Worm (Caenorhabditis elegans) whole organism, L2 larva: ENCODE results near the gene C16C8.11.

Experiments used
- C34F6.9 ChIP-seq: fragments of 150-350 bp; optimal IDR thresholded peaks from 2 replicates; lab custom pipeline; 2014; ENCODE audit warnings: missing biosample characterization, missing genetic modification characterization
- ZK546.5 ChIP-seq: sonication (generic microtip); optimal IDR thresholded peaks from 2 replicates; lab custom pipeline; 2017; ENCODE audit warnings: missing biosample characterization, missing genetic modification characterization
- alr-1 ChIP-seq: fragments of 150-350 bp; optimal IDR thresholded peaks from 2 replicates; lab custom pipeline; 2014; ENCODE audit warnings: missing biosample characterization, missing genetic modification characterization
- ama-1 ChIP-seq: fragments of 150-350 bp; optimal IDR thresholded peaks from 2 replicates; lab custom pipeline; 2018; ENCODE audit warnings: inconsistent platforms
- blmp-1 ChIP-seq: sonication (generic microtip); optimal IDR thresholded peaks from 2 replicates; lab custom pipeline; 2017; ENCODE audit warnings: missing genetic modification characterization, mild to moderate bottlenecking, missing compliant biosample characterization, antibody characterized with exemption, moderate library complexity; ENCODE audit not compliant: insufficient read depth
- ceh-16 ChIP-seq: fragments of 150-350 bp; optimal IDR thresholded peaks from 2 replicates; lab custom pipeline; 2014; ENCODE audit warnings: missing biosample characterization, missing genetic modification characterization
- crh-2 ChIP-seq: sonication (generic microtip); optimal IDR thresholded peaks from 2 replicates; lab custom pipeline; 2017; ENCODE audit warnings: missing biosample characterization, missing genetic modification characterization
- egl-27 ChIP-seq: sonication (generic microtip); optimal IDR thresholded peaks from 3 replicates; lab custom pipeline; 2017; ENCODE audit warnings: missing biosample characterization, missing genetic modification reagents, missing genetic modification characterization
- elt-1 ChIP-seq: fragments of 150-350 bp; optimal IDR thresholded peaks from 2 replicates; lab custom pipeline; 2014; ENCODE audit warnings: missing biosample characterization, missing genetic modification characterization
- elt-3 ChIP-seq: sonication (generic microtip); optimal IDR thresholded peaks from 2 replicates; lab custom pipeline; 2017; ENCODE audit warnings: missing biosample characterization, missing genetic modification characterization
- fos-1 ChIP-seq: fragments of 150-350 bp; optimal IDR thresholded peaks from 2 replicates; lab custom pipeline; 2014; ENCODE audit warnings: missing biosample characterization, missing genetic modification characterization
- gmeb-1 ChIP-seq: fragments of 150-350 bp; optimal IDR thresholded peaks from 2 replicates; lab custom pipeline; 2014; ENCODE audit warnings: missing biosample characterization, missing genetic modification characterization
- lin-11 ChIP-seq: fragments of 150-350 bp; sonication (generic microtip); optimal IDR thresholded peaks from 2 replicates; lab custom pipeline; 2014; ENCODE audit warnings: missing biosample characterization, missing genetic modification characterization, inconsistent platforms, mixed read lengths
- lin-13 ChIP-seq: fragments of 150-350 bp; optimal IDR thresholded peaks from 2 replicates; lab custom pipeline; 2014; ENCODE audit warnings: missing biosample characterization, missing genetic modification reagents, missing genetic modification characterization
- lin-39 ChIP-seq: fragments of 150-350 bp; optimal IDR thresholded peaks from 2 replicates; lab custom pipeline; 2014; ENCODE audit warnings: missing biosample characterization, missing genetic modification reagents, missing genetic modification characterization
- lsy-2 ChIP-seq, 2 experiments: fragments of 150-350 bp in 1 of 2; sonication (generic microtip) in 1 of 2; optimal IDR thresholded peaks; 2 replicates each; lab custom pipeline; 2014 to 2017; ENCODE audit warnings: missing biosample characterization in 2 of 2, missing genetic modification characterization in 2 of 2
- mbf-1 ChIP-seq: sonication (generic microtip); optimal IDR thresholded peaks from 2 replicates; lab custom pipeline; 2017; ENCODE audit warnings: missing biosample characterization, missing genetic modification characterization
- mdl-1 ChIP-seq, 2 experiments: fragments of 150-350 bp in 1 of 2; sonication (generic microtip) in 1 of 2; optimal IDR thresholded peaks; 2 replicates each; lab custom pipeline; 2017; ENCODE audit warnings: missing biosample characterization in 2 of 2, missing genetic modification characterization in 2 of 2
- nhr-10 ChIP-seq: sonication (generic microtip); optimal IDR thresholded peaks from 2 replicates; lab custom pipeline; 2017; ENCODE audit warnings: missing biosample characterization, missing genetic modification characterization
- nhr-11 ChIP-seq: fragments of 150-350 bp; optimal IDR thresholded peaks from 2 replicates; lab custom pipeline; 2014; ENCODE audit warnings: missing biosample characterization, missing genetic modification characterization
- nhr-12 ChIP-seq: fragments of 150-350 bp; optimal IDR thresholded peaks from 2 replicates; lab custom pipeline; 2014; ENCODE audit warnings: missing biosample characterization, missing genetic modification characterization
- nhr-129 ChIP-seq: fragments of 150-350 bp; optimal IDR thresholded peaks from 2 replicates; lab custom pipeline; 2014; ENCODE audit warnings: missing biosample characterization, missing genetic modification characterization
- nhr-21 ChIP-seq: fragments of 150-350 bp; optimal IDR thresholded peaks from 2 replicates; lab custom pipeline; 2014; ENCODE audit warnings: missing biosample characterization, missing genetic modification characterization
- nhr-23 ChIP-seq: fragments of 150-350 bp; optimal IDR thresholded peaks from 2 replicates; lab custom pipeline; 2014; ENCODE audit warnings: missing biosample characterization, missing genetic modification reagents, missing genetic modification characterization
- nhr-77 ChIP-seq: fragments of 150-350 bp; optimal IDR thresholded peaks from 2 replicates; lab custom pipeline; 2014; ENCODE audit warnings: missing biosample characterization, missing genetic modification characterization
- peb-1 ChIP-seq: fragments of 150-350 bp; optimal IDR thresholded peaks from 2 replicates; lab custom pipeline; 2014; ENCODE audit warnings: missing biosample characterization, missing genetic modification characterization
- sem-4 ChIP-seq: fragments of 150-350 bp; optimal IDR thresholded peaks from 2 replicates; lab custom pipeline; 2014; ENCODE audit warnings: missing biosample characterization, missing genetic modification reagents, missing genetic modification characterization
- skn-1 ChIP-seq: sonication (generic microtip); optimal IDR thresholded peaks from 2 replicates; lab custom pipeline; 2017; ENCODE audit warnings: missing biosample characterization, missing genetic modification characterization
- sma-3 ChIP-seq: sonication (generic microtip); optimal IDR thresholded peaks from 2 replicates; lab custom pipeline; 2016; ENCODE audit warnings: missing genetic modification reagents, missing genetic modification characterization, missing compliant biosample characterization
- sma-9 ChIP-seq, 2 experiments: fragments of 150-350 bp in 1 of 2; sonication (generic microtip) in 1 of 2; optimal IDR thresholded peaks; 2 replicates each; lab custom pipeline; 2014 to 2016; ENCODE audit warnings: missing genetic modification characterization in 2 of 2, mild to moderate bottlenecking in 1 of 2, missing biosample characterization in 1 of 2, missing compliant biosample characterization in 1 of 2, missing genetic modification reagents in 1 of 2, moderate library complexity in 1 of 2
- snpc-4 ChIP-seq: fragments of 150-350 bp; optimal IDR thresholded peaks from 2 replicates; lab custom pipeline; 2014; ENCODE audit warnings: missing biosample characterization, missing genetic modification characterization
- unc-55 ChIP-seq: fragments of 150-350 bp; sonication (generic microtip); optimal IDR thresholded peaks from 3 replicates; lab custom pipeline; 2014; ENCODE audit warnings: missing biosample characterization, missing genetic modification reagents, missing genetic modification characterization
- ztf-1 ChIP-seq: fragments of 200-800 bp; sonication (Bioruptor generic); conservative IDR thresholded peaks from 2 replicates; pipeline ENCODE4 v1.3.6; 2022; ENCODE audit warnings: missing genetic modification characterization, missing compliant biosample characterization

The C16C8.11 gene

ce11 chrII:3438280-3438679, 15.2 kb upstream of the C16C8.11 start:
- TF ChIP-seq elt-3 (tag; lab: Kevin White, UChicago) (no peak), elt-1 (tag; lab: Kevin White, UChicago) (no peak), blmp-1 (tag; lab: Kevin White, UChicago) (peak; percentile 39), ceh-16 (tag; lab: Kevin White, UChicago) (no peak), C34F6.9 (tag; lab: Kevin White, UChicago) (no peak), snpc-4 (tag; lab: Kevin White, UChicago) (no peak)

- TF ChIP-seq elt-1 (tag; lab: Kevin White, UChicago): no peak
- TF ChIP-seq fos-1 (tag; lab: Kevin White, UChicago): peak; percentile 64
- TF ChIP-seq nhr-129: peak; percentile 12
- peak; percentile 6 for TF ChIP-seq nhr-21 (tag; lab: Kevin White, UChicago)
- TF ChIP-seq sma-3 (GFP tag; lab: Kevin White, UChicago): peak; percentile 68
- peak; percentile 16 for TF ChIP-seq sma-9 (GFP tag; optimal IDR thresholded peaks at IDR 0.05; lab: Kevin White, UChicago)
- TF ChIP-seq sma-9 (tag; optimal IDR thresholded peaks at IDR 0.05; lab: Kevin White, UChicago): no peak
- peak; percentile 29 for TF ChIP-seq crh-2 (tag; lab: Kevin White, UChicago)
- TF ChIP-seq alr-1: no peak
- TF ChIP-seq elt-3 (tag; lab: Kevin White, UChicago): no peak
- TF ChIP-seq gmeb-1 (tag; lab: Kevin White, UChicago): peak; percentile 46
- TF ChIP-seq lin-13 (GFP tag; lab: Kevin White, UChicago): peak; percentile 27
- TF ChIP-seq egl-27: peak; percentile 7
- TF ChIP-seq, all 48 proteins: peak for 9
These were observed 14.2 kb upstream of the C16C8.11 start for ce11 chrII:3439244-3439698.

- TF ChIP-seq sma-3 (GFP tag; lab: Kevin White, UChicago) (peak; percentile 66), nhr-10 (no peak), lin-13 (GFP tag; lab: Kevin White, UChicago) (no peak), nhr-23 (tag; lab: Kevin White, UChicago) (no peak), mdl-1 (tag; optimal IDR thresholded peaks at IDR 0.05; lab: Kevin White, UChicago) (no peak), lsy-2 (tag; optimal IDR thresholded peaks at IDR 0.05; lab: Kevin White, UChicago) (no peak), ama-1 (no peak), gmeb-1 (tag; lab: Kevin White, UChicago) (no peak), nhr-12 (no peak), ZK546.5 (tag; lab: Kevin White, UChicago) (no peak), blmp-1 (tag; lab: Kevin White, UChicago) (no peak), C34F6.9 (tag; lab: Kevin White, UChicago) (no peak), nhr-11 (tag; lab: Kevin White, UChicago) (no peak), lin-11 (no peak), sma-9 (GFP tag; optimal IDR thresholded peaks at IDR 0.05; lab: Kevin White, UChicago) (peak; percentile 90), sma-9 (tag; optimal IDR thresholded peaks at IDR 0.05; lab: Kevin White, UChicago) (no peak), sem-4 (tag; lab: Kevin White, UChicago) (no peak), unc-55 (GFP tag; lab: Kevin White, UChicago) (no peak), ztf-1 (no peak), snpc-4 (tag; lab: Kevin White, UChicago) (peak; percentile 59), nhr-77 (tag; lab: Kevin White, UChicago) (no peak), mbf-1 (no peak), fos-1 (tag; lab: Kevin White, UChicago) (peak; percentile 72), nhr-129 (no peak), peb-1 (tag; lab: Kevin White, UChicago) (no peak), egl-27 (no peak), alr-1 (no peak)
These were observed 13.5 kb upstream of the C16C8.11 start for ce11 chrII:3439842-3440640.

- TF ChIP-seq skn-1 (tag; lab: Kevin White, UChicago) (no peak), lin-39 (tag; lab: Kevin White, UChicago) (no peak), nhr-23 (tag; lab: Kevin White, UChicago) (no peak), egl-27 (no peak)
- TF ChIP-seq, all 48 proteins: peak for 0
These were observed 12.9 kb upstream of the C16C8.11 start, which contains the start of gene C16C8.17 for ce11 chrII:3440641-3440926. Gene C16C8.17, plus strand, starts transcription at chrII:3440827.
